Fruit fly (Drosophila melanogaster): ENCODE results near the gene Rpp30.
A peak's percentile ranks its signal among the peaks of the same experiment; 100 is the strongest.

The Rpp30 gene

DNA sequence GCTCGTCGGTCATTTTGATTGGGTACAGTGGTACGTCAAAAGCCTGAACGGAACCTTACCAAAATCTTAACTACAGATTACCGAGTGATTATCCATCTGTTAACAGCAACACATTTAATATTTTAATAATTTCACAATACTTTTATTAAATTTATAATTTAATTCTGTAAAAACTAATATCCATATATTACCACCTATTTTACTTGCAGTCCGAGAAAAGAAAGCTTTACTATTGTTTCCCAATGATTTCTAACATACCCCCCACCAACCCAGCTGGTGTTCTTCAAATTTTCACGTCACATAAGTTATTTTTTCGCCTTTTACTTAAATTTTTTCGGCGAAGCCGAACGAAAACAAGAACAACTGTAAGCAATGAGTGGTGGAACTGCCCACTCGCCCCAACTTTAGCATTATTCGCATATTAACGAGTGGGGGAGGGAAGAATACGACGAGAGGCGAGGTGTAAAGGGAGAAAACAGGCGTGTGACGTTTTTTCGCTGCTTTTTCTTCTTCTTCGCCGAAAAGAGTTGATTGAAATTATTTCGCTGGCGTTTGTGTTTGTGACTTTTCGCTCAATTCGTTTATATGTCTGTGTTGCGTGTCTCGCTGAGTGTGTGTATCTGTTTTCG lies 4.2 kb downstream of the Rpp30 start:
- no peak for TF ChIP-seq N (GFP tag; optimal IDR thresholded peaks at IDR 0.05)
- peak; percentile 76 for TF ChIP-seq dmrt93B (GFP tag; optimal IDR thresholded peaks at IDR 0.05)
- TF ChIP-seq dl (GFP tag; optimal IDR thresholded peaks at IDR 0.05; ENCODE audit: insufficient read depth in 1 of 2, partially characterized antibody in 2 of 2), result peak in 1 of 2 experiments; percentile 33
- TF ChIP-seq br (GFP tag; optimal IDR thresholded peaks at IDR 0.05), result peak; percentile 52
- TF ChIP-seq fru (GFP tag; optimal IDR thresholded peaks at IDR 0.05), result peak; percentile 68
- peak; percentile 82 for TF ChIP-seq Sp1 (GFP tag; optimal IDR thresholded peaks at IDR 0.05)
- TF ChIP-seq psq (GFP tag; optimal IDR thresholded peaks at IDR 0.05), result peak; percentile 76
- peak; percentile 48 for TF ChIP-seq Dif (GFP tag; optimal IDR thresholded peaks at IDR 0.05; ENCODE audit: partially characterized antibody)
- TF ChIP-seq Hr83 (GFP tag; optimal IDR thresholded peaks at IDR 0.05; ENCODE audit: poor library complexity, severe bottlenecking), result peak; percentile 40
- TF ChIP-seq ey (GFP tag; optimal IDR thresholded peaks at IDR 0.05), result peak; percentile 56
- peak; percentile 29 for TF ChIP-seq sage (GFP tag; optimal IDR thresholded peaks at IDR 0.05)
- TF ChIP-seq sv (GFP tag; optimal IDR thresholded peaks at IDR 0.05), result no peak
- no peak for TF ChIP-seq Rel (GFP tag; optimal IDR thresholded peaks at IDR 0.05)
- peak; percentile 27 for TF ChIP-seq Rel (tag; optimal IDR thresholded peaks at IDR 0.05)
- TF ChIP-seq HLH106 (tag; optimal IDR thresholded peaks at IDR 0.05), result peak; percentile 87
- TF ChIP-seq rgr (GFP tag; optimal IDR thresholded peaks at IDR 0.05), result peak; percentile 70
- peak; percentile 83 for TF ChIP-seq OdsH (GFP tag; optimal IDR thresholded peaks at IDR 0.05)
- TF ChIP-seq Abd-B (GFP tag; optimal IDR thresholded peaks at IDR 0.05), result no peak
- TF ChIP-seq CG9705 (GFP tag; optimal IDR thresholded peaks at IDR 0.05), result peak; percentile 29
- TF ChIP-seq brk (GFP tag; optimal IDR thresholded peaks at IDR 0.05), result no peak
- peak in 1 of 2 experiments; percentile 86 for TF ChIP-seq foxo (GFP tag; optimal IDR thresholded peaks at IDR 0.05)
- TF ChIP-seq tai (GFP tag; optimal IDR thresholded peaks at IDR 0.05), result no peak

DNA sequence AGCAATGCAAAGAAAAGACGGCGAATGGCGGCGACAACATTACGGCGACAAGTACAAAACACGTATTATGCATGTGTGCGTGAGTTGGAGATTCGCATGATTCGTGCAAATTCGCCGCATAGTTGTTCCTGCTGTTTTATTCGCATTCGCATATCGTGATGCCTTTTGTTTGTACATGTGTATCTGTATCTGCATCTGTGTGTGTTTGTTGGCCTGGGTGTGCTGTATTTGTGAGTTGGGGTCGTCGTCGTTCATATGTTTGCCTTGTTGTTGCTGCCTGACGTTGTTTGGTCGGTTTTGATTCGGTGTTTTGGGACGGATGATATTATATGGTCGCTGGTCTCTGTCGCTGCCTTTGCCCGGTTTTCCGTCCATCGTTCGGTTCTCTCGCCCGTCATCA lies 4.7 kb downstream of the Rpp30 start:
- TF ChIP-seq brk (GFP tag; optimal IDR thresholded peaks at IDR 0.05), result no peak
- TF ChIP-seq psq (GFP tag; optimal IDR thresholded peaks at IDR 0.05), result no peak
- TF ChIP-seq sage (GFP tag; optimal IDR thresholded peaks at IDR 0.05), result no peak
- TF ChIP-seq sv (GFP tag; optimal IDR thresholded peaks at IDR 0.05), result no peak
- peak; percentile 61 for TF ChIP-seq Dif (GFP tag; optimal IDR thresholded peaks at IDR 0.05; ENCODE audit: partially characterized antibody)
- TF ChIP-seq br (GFP tag; optimal IDR thresholded peaks at IDR 0.05), result no peak
- no peak for TF ChIP-seq Hnf4 (GFP tag; optimal IDR thresholded peaks at IDR 0.05)
- TF ChIP-seq tai (GFP tag; optimal IDR thresholded peaks at IDR 0.05), result no peak
- no peak for TF ChIP-seq foxo (GFP tag; optimal IDR thresholded peaks at IDR 0.05)
- TF ChIP-seq jim (GFP tag; optimal IDR thresholded peaks at IDR 0.05), result peak; percentile 53
- TF ChIP-seq Myc (optimal IDR thresholded peaks at IDR 0.05), result no peak
- TF ChIP-seq GATAd (GFP tag; optimal IDR thresholded peaks at IDR 0.05), result no peak
- TF ChIP-seq dl (GFP tag; optimal IDR thresholded peaks at IDR 0.05; ENCODE audit: insufficient read depth in 1 of 2, partially characterized antibody in 2 of 2), result peak in 1 of 2 experiments; percentile 54
- TF ChIP-seq Sp1 (GFP tag; optimal IDR thresholded peaks at IDR 0.05), result no peak

DNA sequence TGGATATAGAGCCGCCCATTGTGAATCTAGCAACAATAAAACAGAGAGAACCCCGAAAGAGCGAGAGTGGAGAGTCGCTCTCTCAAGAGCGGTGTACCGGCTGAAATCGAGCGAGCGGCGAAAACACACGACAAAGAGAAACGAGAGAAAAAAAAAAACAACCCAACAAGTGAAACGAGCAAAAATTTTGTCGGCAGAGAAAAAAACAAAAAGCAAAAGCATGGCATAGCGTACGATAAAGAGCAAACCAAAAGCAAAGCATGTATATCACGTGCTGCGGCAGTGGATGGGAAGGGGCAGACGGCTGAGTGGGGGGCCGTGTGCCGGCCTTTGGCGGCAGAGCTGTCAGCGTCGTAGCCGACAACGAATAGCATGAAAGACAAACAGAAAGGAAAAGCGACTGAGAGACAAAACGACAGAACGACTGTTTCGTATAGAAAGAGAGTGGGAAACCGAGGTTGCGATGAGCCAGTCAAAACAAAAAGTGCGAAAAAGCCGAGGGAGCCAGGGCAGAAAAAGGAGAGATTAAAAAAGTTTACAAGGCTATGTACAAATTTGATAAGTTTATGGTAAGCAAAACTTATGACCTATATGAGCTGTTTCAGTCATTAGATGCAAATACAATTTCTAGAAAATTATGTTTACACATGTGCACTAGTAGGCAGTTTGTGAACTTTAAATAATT lies 5.4 kb downstream of the Rpp30 start:
- TF ChIP-seq Hr83 (GFP tag; optimal IDR thresholded peaks at IDR 0.05; ENCODE audit: poor library complexity, severe bottlenecking), result peak; percentile 7
- TF ChIP-seq GATAd (GFP tag; optimal IDR thresholded peaks at IDR 0.05), result no peak
- TF ChIP-seq h (GFP tag; optimal IDR thresholded peaks at IDR 0.05), result peak; percentile 21
- no peak for TF ChIP-seq dsf (GFP tag; optimal IDR thresholded peaks at IDR 0.05; ENCODE audit: borderline replicate concordance)
- peak; percentile 26 for TF ChIP-seq CG32264 (GFP tag; optimal IDR thresholded peaks at IDR 0.05)
- no peak for TF ChIP-seq woc (GFP tag; optimal IDR thresholded peaks at IDR 0.05)
- no peak for TF ChIP-seq Hnf4 (GFP tag; optimal IDR thresholded peaks at IDR 0.05)
- no peak for TF ChIP-seq Jra (GFP tag; optimal IDR thresholded peaks at IDR 0.05)
- TF ChIP-seq OdsH (GFP tag; optimal IDR thresholded peaks at IDR 0.05), result no peak
- no peak for TF ChIP-seq rgr (GFP tag; optimal IDR thresholded peaks at IDR 0.05)
- TF ChIP-seq jim (GFP tag; optimal IDR thresholded peaks at IDR 0.05), result peak; percentile 61
- no peak for TF ChIP-seq Mio (GFP tag; optimal IDR thresholded peaks at IDR 0.05)
- no peak for TF ChIP-seq fru (GFP tag; optimal IDR thresholded peaks at IDR 0.05)
- peak; percentile 29 for TF ChIP-seq sage (GFP tag; optimal IDR thresholded peaks at IDR 0.05)
- TF ChIP-seq Dfd (GFP tag; optimal IDR thresholded peaks at IDR 0.05), result no peak
- TF ChIP-seq pan (optimal IDR thresholded peaks at IDR 0.05), result no peak
- TF ChIP-seq Hr78 (GFP tag; optimal IDR thresholded peaks at IDR 0.05), result no peak
- TF ChIP-seq brk (GFP tag; optimal IDR thresholded peaks at IDR 0.05), result no peak
- TF ChIP-seq CrebA (GFP tag; optimal IDR thresholded peaks at IDR 0.05; ENCODE audit: borderline replicate concordance), result no peak
- TF ChIP-seq Sp1 (GFP tag; optimal IDR thresholded peaks at IDR 0.05), result peak; percentile 60
- no peak for TF ChIP-seq sv (GFP tag; optimal IDR thresholded peaks at IDR 0.05)
- TF ChIP-seq Rel (GFP tag; optimal IDR thresholded peaks at IDR 0.05), result no peak
- TF ChIP-seq Rel (tag; optimal IDR thresholded peaks at IDR 0.05), result no peak
- TF ChIP-seq foxo (GFP tag; optimal IDR thresholded peaks at IDR 0.05), result peak in 1 of 2 experiments; percentile 51
- no peak for TF ChIP-seq Vsx2 (GFP tag; optimal IDR thresholded peaks at IDR 0.05; ENCODE audit: partially characterized antibody)
- no peak for TF ChIP-seq ey (GFP tag; optimal IDR thresholded peaks at IDR 0.05)
- TF ChIP-seq usp (GFP tag; optimal IDR thresholded peaks at IDR 0.05), result no peak
- TF ChIP-seq dl (GFP tag; optimal IDR thresholded peaks at IDR 0.05; ENCODE audit: insufficient read depth in 1 of 2, partially characterized antibody in 2 of 2), result peak; percentile 68 to 92
- TF ChIP-seq Dif (GFP tag; optimal IDR thresholded peaks at IDR 0.05; ENCODE audit: partially characterized antibody), result peak; percentile 95
- TF ChIP-seq psq (GFP tag; optimal IDR thresholded peaks at IDR 0.05), result peak; percentile 99

Measured in whole organism, wandering third instar larva.